Worm (Caenorhabditis elegans) whole organism, L3 larva: Measurements from ENCODE around the gene abcf-3.

ENCODE experiments used
- eor-1 ChIP-seq, 2 experiments: fragments of 150-350 bp; optimal IDR thresholded peaks; 2 replicates each; lab custom pipeline; 2014 to 2018; ENCODE audit warnings: missing biosample characterization in 2 of 2, missing genetic modification characterization in 2 of 2
- fkh-10 ChIP-seq: sonication (generic microtip); optimal IDR thresholded peaks from 2 replicates; lab custom pipeline; 2017; ENCODE audit warnings: missing biosample characterization, missing genetic modification reagents, missing genetic modification characterization
- lin-15B ChIP-seq: fragments of 150-350 bp; optimal IDR thresholded peaks from 2 replicates; lab custom pipeline; 2014; ENCODE audit warnings: missing biosample characterization, missing genetic modification characterization
- nhr-25 ChIP-seq: sonication (generic microtip); optimal IDR thresholded peaks from 2 replicates; lab custom pipeline; 2017; ENCODE audit warnings: missing biosample characterization, missing genetic modification characterization

DNA sequence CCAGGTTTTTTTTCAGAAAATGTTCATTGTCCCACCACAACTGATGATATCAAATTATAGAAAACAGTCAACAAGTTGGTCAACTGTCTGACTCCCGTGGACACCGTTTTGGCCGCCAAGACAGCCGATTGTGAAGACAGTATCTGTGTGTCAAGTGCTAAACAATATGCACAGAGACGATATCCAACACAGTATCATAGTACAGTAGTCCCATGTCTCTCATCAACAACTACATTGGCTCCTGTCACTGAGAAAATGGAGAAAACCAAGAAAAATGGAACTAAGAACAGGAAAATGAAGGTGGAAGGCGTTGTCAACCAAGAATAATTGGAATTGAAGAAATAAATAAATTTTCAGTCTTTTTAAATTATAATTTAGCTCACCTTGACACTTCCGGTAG lies 24.5 kb upstream of the abcf-3 start:
- TF ChIP-seq nhr-25 (no peak), lin-15B (no peak), eor-1 (tag; optimal IDR thresholded peaks at IDR 0.05; lab: Kevin White, UChicago) (no peak), fkh-10 (GFP tag; lab: Kevin White, UChicago) (no peak)
